Worm (Caenorhabditis elegans) whole organism, L1 larva: ENCODE results near the gene H28G03.2.

ENCODE experiments used
- C16A3.4 ChIP-seq: fragments of 150-350 bp; optimal IDR thresholded peaks from 2 replicates; lab custom pipeline; 2014; ENCODE audit warnings: missing biosample characterization, missing genetic modification characterization
- F16B12.6 ChIP-seq: fragments of 150-350 bp; optimal IDR thresholded peaks from 2 replicates; lab custom pipeline; 2014; ENCODE audit warnings: missing biosample characterization, missing genetic modification characterization
- ama-1 ChIP-seq: fragments of 150-350 bp; optimal IDR thresholded peaks from 2 replicates; lab custom pipeline; 2014
- ceh-8 ChIP-seq: fragments of 200-800 bp; sonication (Bioruptor generic); optimal IDR thresholded peaks from 2 replicates; lab custom pipeline; 2018; ENCODE audit warnings: mild to moderate bottlenecking, missing genetic modification characterization, moderate library complexity, missing compliant biosample characterization
- ceh-82 ChIP-seq, 3 experiments: fragments of 150-350 bp in 1 of 3; sonication (generic microtip) in 2 of 3; optimal IDR thresholded peaks; 2 replicates each; lab custom pipeline; 2014 to 2017; ENCODE audit warnings: missing biosample characterization in 3 of 3, missing genetic modification characterization in 3 of 3
- ceh-90 ChIP-seq: sonication (generic microtip); optimal IDR thresholded peaks from 2 replicates; lab custom pipeline; 2016; ENCODE audit warnings: missing genetic modification characterization, missing compliant biosample characterization
- ces-1 ChIP-seq: fragments of 150-350 bp; optimal IDR thresholded peaks from 2 replicates; lab custom pipeline; 2014; ENCODE audit warnings: missing biosample characterization, missing genetic modification reagents, missing genetic modification characterization
- efl-1 ChIP-seq, 4 experiments: fragments of 150-350 bp; optimal IDR thresholded peaks in 3 of 4; peaks in 1 of 4; 1 replicate in 1 of 4; 2 replicates in 3 of 4; lab custom pipeline; 2014; ENCODE audit warnings: missing biosample characterization in 2 of 4, missing genetic modification characterization in 2 of 4, missing genetic modification reagents in 2 of 4
- elt-2 ChIP-seq: sonication (generic microtip); optimal IDR thresholded peaks from 2 replicates; lab custom pipeline; 2016; ENCODE audit warnings: missing genetic modification characterization, mild to moderate bottlenecking, inconsistent platforms, missing compliant biosample characterization, missing genetic modification reagents
- elt-3 ChIP-seq, 6 experiments: fragments of 150-350 bp in 1 of 6; sonication (generic microtip); optimal IDR thresholded peaks; 2 replicates each; lab custom pipeline; 2017 to 2018; ENCODE audit warnings: missing biosample characterization in 6 of 6, missing genetic modification characterization in 6 of 6, inconsistent platforms in 1 of 6
- ets-5 ChIP-seq: fragments of 200-800 bp; sonication (Bioruptor generic); IDR thresholded peaks from 2 replicates; pipeline ENCODE4 v1.3.6; 2022; ENCODE audit warnings: missing genetic modification characterization, missing compliant biosample characterization
- fkh-10 ChIP-seq: sonication (generic microtip); optimal IDR thresholded peaks from 2 replicates; lab custom pipeline; 2017; ENCODE audit warnings: missing biosample characterization, missing genetic modification reagents, missing genetic modification characterization
- fkh-8 ChIP-seq: sonication (generic microtip); optimal IDR thresholded peaks from 2 replicates; lab custom pipeline; 2016; ENCODE audit warnings: mild to moderate bottlenecking, missing genetic modification characterization, missing compliant biosample characterization
- fos-1 ChIP-seq: fragments of 150-350 bp; optimal IDR thresholded peaks from 2 replicates; lab custom pipeline; 2014; ENCODE audit warnings: missing biosample characterization, missing genetic modification characterization
- hlh-17 ChIP-seq: fragments of 200-800 bp; sonication (Bioruptor generic); optimal IDR thresholded peaks from 2 replicates; lab custom pipeline; 2018; ENCODE audit warnings: missing genetic modification characterization, mild to moderate bottlenecking, missing compliant biosample characterization, moderate library complexity, borderline replicate concordance
- hlh-4 ChIP-seq: sonication (generic microtip); optimal IDR thresholded peaks from 2 replicates; lab custom pipeline; 2016; ENCODE audit warnings: mild to moderate bottlenecking, missing genetic modification characterization, missing compliant biosample characterization
- hpl-2 ChIP-seq: fragments of 150-350 bp; optimal IDR thresholded peaks from 2 replicates; lab custom pipeline; 2014; ENCODE audit warnings: missing biosample characterization, missing genetic modification reagents, missing genetic modification characterization
- lin-14 ChIP-seq: fragments of 200-800 bp; sonication (Bioruptor generic); optimal IDR thresholded peaks from 2 replicates; lab custom pipeline; 2018; ENCODE audit warnings: mild to moderate bottlenecking, missing genetic modification characterization, moderate library complexity, missing compliant biosample characterization
- lin-15B ChIP-seq: fragments of 150-350 bp; sonication (generic microtip); optimal IDR thresholded peaks from 3 replicates; lab custom pipeline; 2014; ENCODE audit warnings: missing biosample characterization, missing genetic modification characterization
- lin-35 ChIP-seq, 2 experiments: fragments of 150-350 bp; optimal IDR thresholded peaks; 2 replicates each; lab custom pipeline; 2014; ENCODE audit warnings: missing biosample characterization in 2 of 2, missing genetic modification characterization in 2 of 2, missing genetic modification reagents in 2 of 2
- lin-39 ChIP-seq: fragments of 150-350 bp; optimal IDR thresholded peaks from 2 replicates; lab custom pipeline; 2014; ENCODE audit warnings: missing biosample characterization, missing genetic modification reagents, missing genetic modification characterization
- lir-3 ChIP-seq: sonication (generic microtip); optimal IDR thresholded peaks from 2 replicates; lab custom pipeline; 2016; ENCODE audit warnings: mild to moderate bottlenecking, missing genetic modification characterization, moderate library complexity, missing compliant biosample characterization; ENCODE audit not compliant: poor library complexity
- mep-1 ChIP-seq: fragments of 150-350 bp; optimal IDR thresholded peaks from 2 replicates; lab custom pipeline; 2014; ENCODE audit warnings: missing biosample characterization, missing genetic modification characterization
- nhr-11 ChIP-seq: fragments of 150-350 bp; optimal IDR thresholded peaks from 2 replicates; lab custom pipeline; 2014; ENCODE audit warnings: missing biosample characterization, missing genetic modification characterization
- nhr-12 ChIP-seq: sonication (generic microtip); optimal IDR thresholded peaks from 2 replicates; lab custom pipeline; 2017; ENCODE audit warnings: missing biosample characterization, missing genetic modification characterization
- nhr-20 ChIP-seq: sonication (generic microtip); optimal IDR thresholded peaks from 2 replicates; lab custom pipeline; 2016; ENCODE audit warnings: mild to moderate bottlenecking, missing genetic modification characterization, missing compliant biosample characterization
- nhr-237 ChIP-seq: fragments of 150-350 bp; optimal IDR thresholded peaks from 2 replicates; lab custom pipeline; 2014; ENCODE audit warnings: missing biosample characterization, missing genetic modification characterization
- nhr-47 ChIP-seq: sonication (generic microtip); optimal IDR thresholded peaks from 2 replicates; lab custom pipeline; 2016; ENCODE audit warnings: mild to moderate bottlenecking, missing genetic modification characterization, moderate library complexity, missing compliant biosample characterization
- nhr-71 ChIP-seq: sonication (generic microtip); optimal IDR thresholded peaks from 2 replicates; lab custom pipeline; 2016; ENCODE audit warnings: mild to moderate bottlenecking, missing genetic modification characterization, moderate library complexity, missing compliant biosample characterization
- nhr-85 ChIP-seq: sonication (generic microtip); peaks from one replicate; lab custom pipeline; 2016; ENCODE audit warnings: missing genetic modification characterization, inconsistent platforms, missing compliant biosample characterization
- nhr-90 ChIP-seq: sonication (generic microtip); optimal IDR thresholded peaks from 2 replicates; lab custom pipeline; 2016; ENCODE audit warnings: mild to moderate bottlenecking, missing genetic modification characterization, missing compliant biosample characterization; ENCODE audit not compliant: poor library complexity
- rnt-1 ChIP-seq: sonication (generic microtip); optimal IDR thresholded peaks from 2 replicates; lab custom pipeline; 2016; ENCODE audit warnings: mild to moderate bottlenecking, missing genetic modification characterization, moderate library complexity, missing compliant biosample characterization
- snpc-4 ChIP-seq: fragments of 150-350 bp; optimal IDR thresholded peaks from 2 replicates; lab custom pipeline; 2014; ENCODE audit warnings: missing biosample characterization, missing genetic modification characterization
- snu-23 ChIP-seq: sonication (generic microtip); optimal IDR thresholded peaks from 2 replicates; lab custom pipeline; 2016; ENCODE audit warnings: missing genetic modification characterization, missing compliant biosample characterization
- sox-4 ChIP-seq: sonication (generic microtip); optimal IDR thresholded peaks from 2 replicates; lab custom pipeline; 2016; ENCODE audit warnings: missing genetic modification characterization, missing compliant biosample characterization
- swsn-7 ChIP-seq: sonication (generic microtip); optimal IDR thresholded peaks from 2 replicates; lab custom pipeline; 2016; ENCODE audit warnings: missing genetic modification characterization, missing compliant biosample characterization
- unc-62 ChIP-seq: fragments of 150-350 bp; optimal IDR thresholded peaks from 2 replicates; lab custom pipeline; 2014; ENCODE audit warnings: missing biosample characterization, missing genetic modification reagents, missing genetic modification characterization
- unc-86 ChIP-seq: sonication (generic microtip); optimal IDR thresholded peaks from 2 replicates; lab custom pipeline; 2016; ENCODE audit warnings: missing genetic modification characterization, missing compliant biosample characterization
- vab-15 ChIP-seq: sonication (generic microtip); optimal IDR thresholded peaks from 2 replicates; lab custom pipeline; 2017; ENCODE audit warnings: missing genotype, mild to moderate bottlenecking, missing genetic modification characterization, missing compliant biosample characterization
- xbp-1 ChIP-seq: sonication (generic microtip); optimal IDR thresholded peaks from 2 replicates; lab custom pipeline; 2016; ENCODE audit warnings: missing genetic modification characterization, missing compliant biosample characterization
- zag-1 ChIP-seq: fragments of 150-350 bp; optimal IDR thresholded peaks from 2 replicates; lab custom pipeline; 2014; ENCODE audit warnings: missing biosample characterization, missing genetic modification characterization
- zip-4 ChIP-seq: fragments of 200-800 bp; sonication (Bioruptor generic); optimal IDR thresholded peaks from 2 replicates; lab custom pipeline; 2018; ENCODE audit warnings: mild to moderate bottlenecking, missing genetic modification characterization, moderate library complexity, missing compliant biosample characterization
- ztf-11 ChIP-seq, 2 experiments: sonication (generic microtip); optimal IDR thresholded peaks; 2 replicates each; lab custom pipeline; 2016 to 2017; ENCODE audit warnings: missing genetic modification characterization in 2 of 2, missing biosample characterization in 1 of 2, missing compliant biosample characterization in 1 of 2

H28G03.2 gene

ce11 chrX:5205561-5205960 lies at the start of gene H28G03.2:
Gene H28G03.2, plus strand, starts transcription at chrX:5205760.
- TF ChIP-seq zag-1 (tag; lab: Kevin White, UChicago), result no peak
- TF ChIP-seq hpl-2 (GFP tag; lab: Kevin White, UChicago), result no peak
- no peak for TF ChIP-seq ceh-8 (GFP tag; lab: Kevin White, UChicago)
- TF ChIP-seq rnt-1, result peak; percentile 58
- TF ChIP-seq ceh-82 (tag; optimal IDR thresholded peaks at IDR 0.05; lab: Kevin White, UChicago), result peak in 1 of 3 experiments; percentile 17
- TF ChIP-seq hlh-17 (GFP tag; lab: Kevin White, UChicago), result no peak
- TF ChIP-seq mep-1 (tag; lab: Kevin White, UChicago), result no peak
- TF ChIP-seq lin-14 (GFP tag; lab: Kevin White, UChicago), result peak; percentile 45
- TF ChIP-seq nhr-71 (tag; lab: Kevin White, UChicago), result peak; percentile 1
- no peak for TF ChIP-seq ztf-11 (tag; optimal IDR thresholded peaks at IDR 0.05; lab: Kevin White, UChicago)
- no peak for TF ChIP-seq nhr-237
- no peak for TF ChIP-seq fos-1 (tag; lab: Kevin White, UChicago)
- TF ChIP-seq snu-23 (GFP tag; lab: Kevin White, UChicago), result peak; percentile 9

- peak; percentile 23 for TF ChIP-seq elt-2 (tag; lab: Kevin White, UChicago)
- peak in 1 of 6 experiments; percentile 33 for TF ChIP-seq elt-3 (tag; optimal IDR thresholded peaks at IDR 0.05; lab: Kevin White, UChicago)
- TF ChIP-seq efl-1 (optimal IDR thresholded peaks at IDR 0.05; lab: Kevin White, UChicago), result no peak
- peak in 1 of 2 experiments; percentile 12 for TF ChIP-seq efl-1 (GFP tag; optimal IDR thresholded peaks at IDR 0.05 in 1 of 2; lab: Kevin White, UChicago)
- peak; percentile 64 for TF ChIP-seq nhr-85 (tag; lab: Kevin White, UChicago)
- no peak for TF ChIP-seq F16B12.6 (tag; lab: Kevin White, UChicago)
- no peak for TF ChIP-seq nhr-20
Observed at ce11 chrX:5159645-5160044, 45.9 kb upstream of the H28G03.2 start, which contains the start of gene C31H2.4. Gene C31H2.4, minus strand, starts transcription at chrX:5159663.

- TF ChIP-seq hlh-4 (tag; lab: Kevin White, UChicago) (no peak), rnt-1 (no peak), lir-3 (tag; lab: Kevin White, UChicago) (no peak), ets-5 (no peak), nhr-11 (no peak), lin-39 (tag; lab: Kevin White, UChicago) (no peak), lin-15B (tag; lab: Kevin White, UChicago) (no peak), swsn-7 (no peak), ces-1 (GFP tag; lab: Kevin White, UChicago) (no peak)
Observed at ce11 chrX:5162755-5163154, 42.8 kb upstream of the H28G03.2 start, which contains the start of gene EGAP5.1. Gene EGAP5.1, plus strand, starts transcription at chrX:5163055.

- TF ChIP-seq nhr-47 (tag; lab: Kevin White, UChicago) (peak; percentile 52), nhr-90 (no peak), lin-14 (GFP tag; lab: Kevin White, UChicago) (no peak), fkh-8 (tag; lab: Kevin White, UChicago) (peak; percentile 48), ama-1 (lab: Kevin White, UChicago) (no peak), nhr-71 (tag; lab: Kevin White, UChicago) (peak; percentile 54)
Observed at ce11 chrX:5164054-5164453, 41.5 kb upstream of the H28G03.2 start.

- TF ChIP-seq ztf-11 (tag; optimal IDR thresholded peaks at IDR 0.05; lab: Kevin White, UChicago), result peak in 1 of 2 experiments; percentile 65
- TF ChIP-seq snpc-4 (tag; lab: Kevin White, UChicago), result peak; percentile 74
- TF ChIP-seq mep-1 (tag; lab: Kevin White, UChicago), result peak; percentile 97
- TF ChIP-seq nhr-12 (tag; lab: Kevin White, UChicago), result no peak
- peak; percentile 54 for TF ChIP-seq lin-15B (tag; lab: Kevin White, UChicago)
- peak; percentile 72 to 91 for TF ChIP-seq lin-35 (GFP tag; optimal IDR thresholded peaks at IDR 0.05; lab: Kevin White, UChicago)
- TF ChIP-seq fkh-10 (GFP tag; lab: Kevin White, UChicago), result peak; percentile 82
- no peak for TF ChIP-seq ets-5
- TF ChIP-seq nhr-11, result peak; percentile 57
- peak; percentile 58 for TF ChIP-seq sox-4
- peak; percentile 38 for TF ChIP-seq F16B12.6 (tag; lab: Kevin White, UChicago)
- TF ChIP-seq ama-1 (lab: Kevin White, UChicago), result no peak
- TF ChIP-seq nhr-47 (tag; lab: Kevin White, UChicago), result peak; percentile 93
- TF ChIP-seq ceh-90 (tag; lab: Kevin White, UChicago), result no peak
- peak; percentile 93 for TF ChIP-seq C16A3.4 (tag; lab: Kevin White, UChicago)
- peak; percentile 35 for TF ChIP-seq nhr-237
- TF ChIP-seq nhr-85 (tag; lab: Kevin White, UChicago), result peak; percentile 95
- peak; percentile 46 for TF ChIP-seq zip-4 (GFP tag; lab: Kevin White, UChicago)
- TF ChIP-seq unc-86, result peak; percentile 85
- TF ChIP-seq hpl-2 (GFP tag; lab: Kevin White, UChicago), result peak; percentile 58
- TF ChIP-seq vab-15 (tag; lab: Kevin White, UChicago), result no peak
- peak; percentile 95 for TF ChIP-seq xbp-1
- no peak for TF ChIP-seq unc-62 (GFP tag; lab: Kevin White, UChicago)
Observed at ce11 chrX:5165037-5165436, 40.5 kb upstream of the H28G03.2 start, which contains the start of gene mans-3. Gene mans-3, plus strand, starts transcription at chrX:5165395.
